Fruit fly (Drosophila melanogaster) whole organism, pupa: Measurements from ENCODE around the gene CG31286.

Experiments used
- CG13204 ChIP-seq: fragments of 200-800 bp; sonication (Bioruptor generic); optimal IDR thresholded peaks from 2 replicates; lab custom pipeline; 2018; ENCODE audit warnings: missing biosample characterization, mild to moderate bottlenecking, missing genetic modification characterization, moderate library complexity
- CG15710 ChIP-seq: fragments of 200-800 bp; sonication (Bioruptor generic); optimal IDR thresholded peaks from 2 replicates; lab custom pipeline; 2018; ENCODE audit warnings: missing biosample characterization, mild to moderate bottlenecking, missing genetic modification characterization, moderate library complexity
- CG17806 ChIP-seq: fragments of 200-800 bp; sonication (Bioruptor generic); optimal IDR thresholded peaks from 2 replicates; lab custom pipeline; 2018; ENCODE audit warnings: missing biosample characterization, mild to moderate bottlenecking, missing genetic modification characterization, moderate library complexity
- CG32121 ChIP-seq: fragments of 200-800 bp; sonication (Bioruptor generic); IDR thresholded peaks from 2 replicates; pipeline ENCODE4 v1.3.6; 2022; ENCODE audit warnings: missing biosample characterization, missing genetic modification characterization
- CG4496 ChIP-seq: fragments of 200-800 bp; sonication (Bioruptor generic); IDR thresholded peaks from 3 replicates; pipeline ENCODE4 v1.3.6; 2022; ENCODE audit warnings: missing biosample characterization, missing genetic modification characterization
- CG8159 ChIP-seq: fragments of 200-800 bp; sonication (Bioruptor generic); optimal IDR thresholded peaks from 3 replicates; lab custom pipeline; 2018; ENCODE audit warnings: missing biosample characterization, mild to moderate bottlenecking, missing genetic modification characterization, moderate library complexity
- CG8301 ChIP-seq: fragments of 200-800 bp; sonication (Bioruptor generic); optimal IDR thresholded peaks from 2 replicates; lab custom pipeline; 2018; ENCODE audit warnings: missing biosample characterization, mild to moderate bottlenecking, missing genetic modification characterization
- EcR ChIP-seq: fragments of 200-800 bp; sonication (Bioruptor generic); optimal IDR thresholded peaks from 3 replicates; lab custom pipeline; 2019; ENCODE audit warnings: missing biosample characterization, missing genetic modification characterization, mild to moderate bottlenecking, moderate library complexity, missing genetic modification reagents
- Ets98B ChIP-seq: fragments of 200-800 bp; sonication (Bioruptor generic); IDR thresholded peaks from 2 replicates; pipeline ENCODE4 v1.3.6; 2022; ENCODE audit warnings: missing biosample characterization, missing genetic modification characterization
- Snoo ChIP-seq: fragments of 200-800 bp; sonication (Bioruptor generic); optimal IDR thresholded peaks from 3 replicates; lab custom pipeline; 2017; ENCODE audit warnings: missing biosample characterization, mild to moderate bottlenecking, missing genetic modification characterization, inconsistent platforms
- fd96Ca ChIP-seq: fragments of 200-800 bp; sonication (Bioruptor generic); IDR thresholded peaks from 3 replicates; pipeline ENCODE4 v1.3.6; 2022; ENCODE audit warnings: missing biosample characterization, missing genetic modification characterization
- gl ChIP-seq: fragments of 200-800 bp; sonication (Bioruptor generic); optimal IDR thresholded peaks from 2 replicates; lab custom pipeline; 2018; ENCODE audit warnings: missing biosample characterization, mild to moderate bottlenecking, missing genetic modification characterization
- rn ChIP-seq: fragments of 200-800 bp; sonication (Bioruptor generic); IDR thresholded peaks from 2 replicates; pipeline ENCODE4 v1.3.6; 2022; ENCODE audit warnings: missing biosample characterization, missing genetic modification characterization

- TF ChIP-seq CG32121 (GFP tag; lab: Robert Waterston, UW), result no peak
- TF ChIP-seq rn (GFP tag; lab: Robert Waterston, UW), result no peak
- no peak for TF ChIP-seq CG13204 (GFP tag; lab: Kevin White, UChicago)
- TF ChIP-seq Ets98B (GFP tag; lab: Robert Waterston, UW), result no peak
- TF ChIP-seq gl, result no peak
- no peak for TF ChIP-seq fd96Ca (GFP tag; lab: Robert Waterston, UW)
- TF ChIP-seq CG15710 (tag; lab: Kevin White, UChicago), result no peak
- TF ChIP-seq CG8159 (tag; lab: Kevin White, UChicago), result no peak
- TF ChIP-seq Snoo, result no peak
- TF ChIP-seq CG8301 (tag; lab: Kevin White, UChicago), result no peak
- no peak for TF ChIP-seq CG4496
- TF ChIP-seq EcR (GFP tag; lab: Kevin White, UChicago), result no peak
- no peak for TF ChIP-seq CG17806 (tag; lab: Kevin White, UChicago)
These were observed 35.9 kb upstream of the CG31286 start for dm6 chr3R:6605142-6605541.
